Worm (Caenorhabditis elegans): ENCODE measurements around the gene swt-3.

DNA sequence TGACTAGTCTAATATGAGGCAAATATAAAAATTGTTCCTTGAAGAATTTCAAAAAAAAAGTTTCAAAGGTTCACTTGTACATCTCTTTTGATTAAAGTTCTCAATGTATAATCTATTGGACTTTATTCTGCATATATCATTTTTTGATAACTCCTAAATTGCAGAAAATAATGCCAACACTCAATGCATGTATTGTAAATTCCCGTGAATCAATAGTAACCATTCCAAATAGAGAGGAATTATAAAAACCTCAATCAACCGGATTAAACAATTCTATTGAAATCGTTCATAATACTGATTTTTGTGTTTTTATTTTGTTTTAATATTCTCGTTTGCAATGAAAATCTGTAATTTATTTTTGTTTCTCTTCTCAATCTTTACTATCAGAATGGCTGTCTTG, 15.4 kb downstream of the swt-3 start, which contains the start of gene T25B9.12:
- TF ChIP-seq lsy-27 (tag; optimal IDR thresholded peaks at IDR 0.05; ENCODE audit: borderline replicate concordance, insufficient read depth) (no peak), unc-62 (GFP tag; optimal IDR thresholded peaks at IDR 0.05) (no peak), egrh-3 (GFP tag; IDR thresholded peaks at IDR 0.05) (no peak), madf-10 (tag; optimal IDR thresholded peaks at IDR 0.05) (no peak), ceh-27 (GFP tag; optimal IDR thresholded peaks at IDR 0.05) (no peak), F57A8.1 (GFP tag; optimal IDR thresholded peaks at IDR 0.05) (no peak), hrde-1 (tag; optimal IDR thresholded peaks at IDR 0.05; ENCODE audit: borderline replicate concordance) (no peak), nhr-90 (tag; optimal IDR thresholded peaks at IDR 0.05) (no peak), attf-5 (GFP tag; optimal IDR thresholded peaks at IDR 0.05) (no peak), hlh-26 (GFP tag; conservative IDR thresholded peaks at IDR 0.05) (no peak), sptf-2 (GFP tag; optimal IDR thresholded peaks at IDR 0.05) (no peak), ztf-18 (tag; optimal IDR thresholded peaks at IDR 0.05) (no peak)
